Fruit fly (Drosophila melanogaster) whole organism, embryonic: ENCODE data around the gene CG8149.

Source experiments
- CG4360 ChIP-seq: fragments of 200-800 bp; sonication (Bioruptor generic); IDR thresholded peaks from 2 replicates; pipeline ENCODE4 v1.3.6; 2022; ENCODE audit warnings: missing biosample characterization, missing genetic modification characterization
- Dp ChIP-seq: fragments of 200-800 bp; sonication (Bioruptor generic); optimal IDR thresholded peaks from 2 replicates; lab custom pipeline; 2018; ENCODE audit warnings: missing biosample characterization, mild to moderate bottlenecking, missing genetic modification characterization, moderate library complexity
- Hey ChIP-seq: fragments of 200-800 bp; sonication (Bioruptor generic); optimal IDR thresholded peaks from 3 replicates; lab custom pipeline; 2018; ENCODE audit warnings: missing biosample characterization, mild to moderate bottlenecking, missing genetic modification characterization
- Hr39 ChIP-seq: fragments of >200 bp; optimal IDR thresholded peaks from 2 replicates; lab custom pipeline; 2017
- gcm2 ChIP-seq: fragments of 200-800 bp; sonication (Bioruptor generic); optimal IDR thresholded peaks from 2 replicates; lab custom pipeline; 2016; ENCODE audit warnings: missing biosample characterization, missing genetic modification characterization
- gsb-n ChIP-seq: fragments of 200-800 bp; sonication (Bioruptor generic); optimal IDR thresholded peaks from 3 replicates; lab custom pipeline; 2018; ENCODE audit warnings: missing biosample characterization, mild to moderate bottlenecking, missing genetic modification characterization
- gt ChIP-seq: fragments of 200-800 bp; sonication (Bioruptor generic); IDR thresholded peaks from 2 replicates; pipeline ENCODE4 v1.3.6; 2022; ENCODE audit warnings: missing biosample characterization, missing genetic modification characterization
- her ChIP-seq: fragments of 200-800 bp; sonication (Bioruptor generic); optimal IDR thresholded peaks from 2 replicates; lab custom pipeline; 2016; ENCODE audit warnings: missing biosample characterization, missing genetic modification characterization
- pum ChIP-seq: fragments of 200-800 bp; sonication (Bioruptor generic); optimal IDR thresholded peaks from 2 replicates; lab custom pipeline; 2016; ENCODE audit warnings: missing biosample characterization, missing genetic modification characterization
- unpg ChIP-seq: fragments of 200-800 bp; sonication (Bioruptor generic); optimal IDR thresholded peaks from 3 replicates; lab custom pipeline; 2018; ENCODE audit warnings: missing biosample characterization, mild to moderate bottlenecking, missing genetic modification characterization, moderate library complexity

- TF ChIP-seq Hey (no peak), unpg (GFP tag; lab: Kevin White, UChicago) (no peak), gsb-n (tag; lab: Kevin White, UChicago) (no peak), CG4360 (no peak), Dp (GFP tag; lab: Kevin White, UChicago) (no peak), Hr39 (no peak), gt (GFP tag; lab: Robert Waterston, UW) (no peak), her (GFP tag; lab: Kevin White, UChicago) (no peak), gcm2 (GFP tag; lab: Kevin White, UChicago) (no peak), pum (GFP tag; lab: Kevin White, UChicago) (no peak)
These were observed 12.4 kb upstream of the CG8149 start for dm6 chr3R:9492100-9492499.
